Worm (Caenorhabditis elegans) whole organism, midembryonic: ENCODE data around the gene F20B6.10.
"Not testable (repeated sequence)": the region's sequence is repeated elsewhere in the genome, so short reads cannot be mapped to it uniquely, and the experiment has no call there.

Experiments used
- T22C8.4 ChIP-seq: fragments of 200-800 bp; sonication (Bioruptor generic); IDR thresholded peaks from 2 replicates; pipeline ENCODE4 v1.3.6; 2022; ENCODE audit warnings: missing genetic modification characterization, missing compliant biosample characterization
- cog-1 ChIP-seq: sonication (generic microtip); optimal IDR thresholded peaks from 2 replicates; lab custom pipeline; 2016; ENCODE audit warnings: missing genetic modification characterization, missing compliant biosample characterization
- flt-1 ChIP-seq: fragments of 200-800 bp; sonication (Bioruptor generic); IDR thresholded peaks from 2 replicates; pipeline ENCODE4 v1.3.6; 2022; ENCODE audit warnings: missing genetic modification characterization, missing compliant biosample characterization
- klf-2 ChIP-seq: fragments of 200-800 bp; sonication (Bioruptor generic); conservative IDR thresholded peaks from 2 replicates; pipeline ENCODE4 v1.3.6; 2022; ENCODE audit warnings: missing genetic modification reagents, missing genetic modification characterization, missing compliant biosample characterization
- med-1 ChIP-seq: sonication (generic microtip); optimal IDR thresholded peaks from 2 replicates; lab custom pipeline; 2017; ENCODE audit warnings: missing genetic modification characterization, mild to moderate bottlenecking, missing compliant biosample characterization, antibody characterized with exemption, missing genetic modification reagents; ENCODE audit not compliant: insufficient read depth
- ref-1 ChIP-seq: fragments of 200-800 bp; sonication (Bioruptor generic); conservative IDR thresholded peaks from 2 replicates; pipeline ENCODE4 v1.3.6; 2022; ENCODE audit warnings: missing genetic modification reagents, missing genetic modification characterization, missing compliant biosample characterization
- tab-1 ChIP-seq: fragments of 200-800 bp; sonication (Bioruptor generic); IDR thresholded peaks from 2 replicates; pipeline ENCODE4 v1.3.6; 2022; ENCODE audit warnings: missing genetic modification characterization, missing compliant biosample characterization
- ztf-23 ChIP-seq: fragments of 200-800 bp; sonication (Bioruptor generic); IDR thresholded peaks from 2 replicates; pipeline ENCODE4 v1.3.6; 2022; ENCODE audit warnings: missing genetic modification reagents, missing genetic modification characterization, missing compliant biosample characterization
- ztf-29 ChIP-seq: fragments of 200-800 bp; sonication (Bioruptor generic); IDR thresholded peaks from 2 replicates; pipeline ENCODE4 v1.3.6; 2022; ENCODE audit warnings: missing genetic modification reagents, missing genetic modification characterization, missing compliant biosample characterization

F20B6.10 gene

DNA sequence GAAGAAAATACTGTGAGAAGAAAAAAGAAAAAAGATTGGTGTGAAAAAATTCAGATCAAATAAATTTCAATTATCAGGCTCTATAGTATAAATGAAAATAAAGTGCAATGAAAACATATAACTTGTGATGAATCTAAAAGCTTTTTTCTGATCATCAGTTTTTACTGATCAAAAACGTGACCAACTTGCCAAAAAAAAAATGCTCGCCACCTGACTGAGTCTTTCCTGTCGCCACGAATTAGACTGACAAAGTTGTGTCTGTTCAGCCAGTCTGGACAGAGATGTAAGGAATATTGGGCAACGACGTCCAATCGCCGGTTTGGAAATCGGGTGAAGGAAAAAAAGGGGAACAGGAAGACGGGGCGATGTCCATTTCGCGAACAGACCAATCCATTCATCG, 2.5 kb upstream of the F20B6.10 start:
- TF ChIP-seq flt-1 (GFP tag; lab: Robert Waterston, UW) (no peak), cog-1 (tag; lab: Kevin White, UChicago) (no peak), tab-1 (GFP tag; lab: Robert Waterston, UW) (no peak), ztf-23 (GFP tag; lab: Robert Waterston, UW) (no peak), T22C8.4 (no peak), ztf-29 (GFP tag; lab: Robert Waterston, UW) (no peak), ref-1 (GFP tag; lab: Robert Waterston, UW) (no peak), med-1 (no peak), klf-2 (GFP tag; lab: Robert Waterston, UW) (no peak)

DNA sequence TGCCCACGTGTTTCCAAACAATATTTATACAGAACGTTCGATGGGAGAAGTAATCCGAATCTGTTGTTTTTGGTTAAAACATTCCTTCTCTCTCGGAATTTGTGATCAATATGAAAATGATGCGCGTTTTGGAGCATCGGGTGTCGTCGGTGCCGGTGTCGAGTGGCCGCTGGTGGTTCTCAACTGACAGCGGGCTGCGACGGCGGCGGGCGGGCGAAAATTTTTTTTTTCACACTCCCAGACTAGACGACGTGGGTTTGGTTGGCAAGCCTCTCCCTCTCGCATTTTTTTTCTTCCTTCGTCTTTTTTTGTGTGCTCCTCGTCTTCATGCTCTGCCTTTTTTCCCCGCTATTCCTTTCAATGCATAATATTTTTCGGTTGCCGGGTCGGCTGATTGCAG, 1.2 kb upstream of the F20B6.10 start, which contains the start of gene W01H2.2:
Gene W01H2.2, minus strand, starts transcription at position 285 of the 400 bp plus-strand sequence.
- TF ChIP-seq ref-1 (GFP tag; lab: Robert Waterston, UW): no peak
- TF ChIP-seq ztf-23 (GFP tag; lab: Robert Waterston, UW): no peak
- TF ChIP-seq tab-1 (GFP tag; lab: Robert Waterston, UW): no peak
- no peak for TF ChIP-seq T22C8.4
- no peak for TF ChIP-seq med-1
- TF ChIP-seq ztf-29 (GFP tag; lab: Robert Waterston, UW): no peak
- TF ChIP-seq klf-2 (GFP tag; lab: Robert Waterston, UW): no peak
- TF ChIP-seq flt-1 (GFP tag; lab: Robert Waterston, UW): no peak
- no peak for TF ChIP-seq cog-1 (tag; lab: Kevin White, UChicago)

DNA sequence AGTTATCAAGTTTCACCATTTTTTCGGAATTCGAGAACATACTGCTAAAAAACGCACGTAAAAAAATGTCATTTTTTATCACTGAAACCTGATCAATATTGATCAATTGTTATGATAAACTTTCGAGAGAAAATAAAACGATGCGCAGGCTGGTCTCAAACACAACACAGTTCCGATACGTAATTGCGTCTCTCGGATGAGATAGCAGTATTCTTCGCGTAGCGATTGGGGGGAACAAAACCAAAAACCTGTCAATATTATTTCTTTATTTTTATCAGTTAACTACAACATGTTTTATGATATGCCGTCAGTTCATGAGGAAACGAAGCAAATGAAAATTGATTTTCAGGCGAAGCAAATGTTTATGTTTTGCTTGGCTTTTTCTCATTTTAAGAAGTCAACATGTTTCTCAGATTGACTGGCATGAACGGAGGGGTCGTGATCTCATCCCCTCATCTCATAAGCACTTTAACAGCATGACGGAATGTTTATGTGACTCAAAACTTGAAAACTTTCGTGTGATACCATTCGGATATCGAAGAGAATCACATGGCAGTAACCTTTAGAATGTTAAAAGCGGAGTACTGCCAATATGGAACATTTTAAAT, 1.4 kb downstream of the F20B6.10 start:
- TF ChIP-seq ztf-23 (GFP tag; lab: Robert Waterston, UW) (no peak), cog-1 (tag; lab: Kevin White, UChicago) (no peak), med-1 (no peak), flt-1 (GFP tag; lab: Robert Waterston, UW) (no peak), klf-2 (GFP tag; lab: Robert Waterston, UW) (no peak), ztf-29 (GFP tag; lab: Robert Waterston, UW) (no peak), tab-1 (GFP tag; lab: Robert Waterston, UW) (no peak), T22C8.4 (no peak), ref-1 (GFP tag; lab: Robert Waterston, UW) (no peak)

DNA sequence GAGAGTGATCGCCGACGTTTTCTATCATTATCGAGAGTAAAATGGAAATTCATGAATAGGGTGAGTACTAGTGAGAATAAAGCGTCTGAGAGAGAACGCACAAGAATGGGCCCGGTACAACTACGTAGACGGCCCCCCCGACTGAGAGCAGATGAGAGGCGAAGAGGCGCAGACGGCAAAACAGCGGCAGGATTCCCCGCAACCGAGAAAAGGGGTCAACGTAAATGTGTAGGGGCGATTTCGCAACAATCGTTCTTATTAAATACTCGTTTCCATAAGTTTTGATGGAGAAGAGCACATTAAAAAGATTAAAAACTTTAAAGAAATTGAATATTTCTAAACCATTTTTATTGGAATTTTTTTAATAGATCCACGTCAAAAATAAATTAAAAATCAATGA, 2.4 kb downstream of the F20B6.10 start:
- TF ChIP-seq flt-1 (GFP tag; lab: Robert Waterston, UW) (no peak), med-1 (no peak), T22C8.4 (no peak), cog-1 (tag; lab: Kevin White, UChicago) (peak; percentile 21), tab-1 (GFP tag; lab: Robert Waterston, UW) (no peak)

DNA sequence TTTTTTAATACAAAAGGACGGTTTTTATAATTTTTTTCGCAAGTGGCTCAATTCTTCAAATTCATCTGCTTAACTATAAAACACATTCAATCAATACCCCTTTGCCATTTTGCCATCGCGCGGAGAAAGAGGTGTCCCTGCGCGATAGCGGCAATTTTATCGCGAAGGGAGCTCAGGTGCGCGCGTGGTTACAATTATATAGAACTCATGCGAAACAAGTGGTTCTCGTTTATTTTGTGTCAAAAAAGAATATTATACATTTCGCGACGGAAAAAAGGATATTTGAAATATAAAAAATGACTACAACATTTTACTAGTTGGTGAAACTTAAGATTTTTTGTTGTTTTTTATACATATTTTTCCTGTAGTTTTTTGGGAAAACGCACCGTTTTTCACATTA, 7.9 kb downstream of the F20B6.10 start:
- TF ChIP-seq ref-1 (GFP tag; lab: Robert Waterston, UW) (no peak), ztf-23 (GFP tag; lab: Robert Waterston, UW) (peak; percentile 92), T22C8.4 (peak; percentile 100), cog-1 (tag; lab: Kevin White, UChicago) (peak; percentile 99), flt-1 (GFP tag; lab: Robert Waterston, UW) (peak; percentile 91), tab-1 (GFP tag; lab: Robert Waterston, UW) (peak; percentile 73; the same call in 1 of the 2 replicates), med-1 (peak; percentile 76), klf-2 (GFP tag; lab: Robert Waterston, UW) (peak; percentile 76), ztf-29 (GFP tag; lab: Robert Waterston, UW) (peak; percentile 53; the same call in 1 of the 2 replicates)

DNA sequence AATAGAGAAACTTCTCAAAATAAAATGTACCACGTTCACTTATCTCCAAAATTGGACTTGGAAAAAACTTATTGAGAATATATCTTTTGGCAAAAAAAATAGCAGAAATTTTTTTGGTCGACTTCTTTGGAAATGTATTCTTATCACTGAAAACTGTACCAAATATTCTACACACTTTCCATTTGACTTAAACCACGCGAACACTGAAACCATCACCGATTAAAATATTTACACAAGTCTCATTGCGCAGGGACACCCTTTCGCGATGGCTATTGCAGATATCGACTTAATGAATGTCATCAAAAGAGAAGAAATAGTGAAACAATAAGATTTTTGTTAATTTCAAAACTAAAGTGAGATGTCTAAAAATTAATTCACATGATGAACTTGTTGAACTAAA, 8.5 kb downstream of the F20B6.10 start:
- TF ChIP-seq ref-1 (GFP tag; lab: Robert Waterston, UW): no peak
- TF ChIP-seq klf-2 (GFP tag; lab: Robert Waterston, UW): no peak
- TF ChIP-seq ztf-29 (GFP tag; lab: Robert Waterston, UW): no peak
- no peak for TF ChIP-seq ztf-23 (GFP tag; lab: Robert Waterston, UW)
- TF ChIP-seq cog-1 (tag; lab: Kevin White, UChicago): no peak
- no peak for TF ChIP-seq tab-1 (GFP tag; lab: Robert Waterston, UW)

DNA sequence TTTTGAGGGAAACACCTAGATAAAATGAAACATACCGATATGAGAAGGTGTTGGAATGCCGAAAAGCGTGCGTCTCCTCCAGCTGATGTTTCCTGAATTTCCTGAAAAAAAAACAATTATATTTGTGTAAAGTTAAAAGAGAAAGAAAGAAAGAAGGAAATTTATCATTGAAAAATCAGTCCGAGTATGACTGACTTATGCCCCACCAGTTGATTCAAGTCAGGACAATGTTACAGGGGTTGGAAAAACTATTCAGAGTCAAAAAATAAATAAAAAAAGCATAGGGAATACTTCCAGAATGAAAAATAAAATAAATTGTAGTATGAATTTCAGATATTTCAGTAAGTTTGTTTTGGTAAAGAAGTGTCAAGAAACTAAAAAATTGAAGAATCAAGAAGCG, 9.6 kb downstream of the F20B6.10 start, which contains the start of gene F20B6.9:
Gene F20B6.9, minus strand, starts transcription at position 101 of the 400 bp plus-strand sequence.
- not testable (repeated sequence) for TF ChIP-seq ztf-23 (GFP tag; lab: Robert Waterston, UW); ztf-29 (GFP tag; lab: Robert Waterston, UW); cog-1 (tag; lab: Kevin White, UChicago)

DNA sequence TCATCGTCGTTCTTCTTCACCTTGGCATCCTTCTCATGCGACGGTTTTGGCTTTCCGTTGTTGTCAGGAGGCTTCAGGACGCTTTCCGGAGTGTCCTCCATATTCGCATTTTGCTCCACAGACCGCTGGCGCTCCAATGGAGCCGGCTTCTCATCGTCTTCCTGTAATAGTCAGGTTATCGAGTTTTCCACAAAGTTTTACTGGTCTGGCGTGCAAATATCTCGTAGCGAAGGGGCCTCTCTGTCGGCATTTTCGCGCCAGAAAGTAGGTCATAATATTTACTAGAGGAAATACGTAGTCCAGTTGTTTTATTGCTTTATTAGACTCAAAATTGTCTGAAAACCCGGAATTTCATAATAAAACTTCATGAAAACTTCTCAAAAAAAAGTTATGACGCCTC, 14.9 kb downstream of the F20B6.10 start, which contains the start of gene F20B6.6:
Gene F20B6.6, minus strand, starts transcription at position 101 of the 400 bp plus-strand sequence.
- not testable (repeated sequence) for TF ChIP-seq ztf-29, tab-1, flt-1 (GFP tag; lab: Robert Waterston, UW)

DNA sequence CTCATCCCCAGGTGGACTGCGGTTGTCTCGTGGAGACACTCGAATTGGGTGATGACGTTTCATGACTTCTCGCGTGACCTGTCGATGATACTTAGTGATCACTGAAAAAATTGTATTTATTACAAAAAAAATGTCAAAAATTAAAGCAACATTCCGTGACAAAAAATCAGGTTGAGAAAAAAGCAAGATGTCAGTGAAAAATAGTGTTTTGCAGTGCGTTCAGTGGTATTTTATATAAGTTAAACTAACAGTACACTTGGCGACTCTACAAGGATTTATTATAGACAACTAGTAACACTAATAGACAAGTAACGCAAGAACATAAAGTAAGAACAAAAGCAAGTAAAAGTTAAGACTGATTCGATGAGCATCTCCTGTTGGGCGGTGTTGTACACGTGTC, 17.2 kb downstream of the F20B6.10 start, which contains the start of gene F20B6.5:
Gene F20B6.5, minus strand, starts transcription at position 101 of the 400 bp plus-strand sequence.
- TF ChIP-seq ref-1 (GFP tag; lab: Robert Waterston, UW); med-1; tab-1 (GFP tag; lab: Robert Waterston, UW): not testable (repeated sequence)

DNA sequence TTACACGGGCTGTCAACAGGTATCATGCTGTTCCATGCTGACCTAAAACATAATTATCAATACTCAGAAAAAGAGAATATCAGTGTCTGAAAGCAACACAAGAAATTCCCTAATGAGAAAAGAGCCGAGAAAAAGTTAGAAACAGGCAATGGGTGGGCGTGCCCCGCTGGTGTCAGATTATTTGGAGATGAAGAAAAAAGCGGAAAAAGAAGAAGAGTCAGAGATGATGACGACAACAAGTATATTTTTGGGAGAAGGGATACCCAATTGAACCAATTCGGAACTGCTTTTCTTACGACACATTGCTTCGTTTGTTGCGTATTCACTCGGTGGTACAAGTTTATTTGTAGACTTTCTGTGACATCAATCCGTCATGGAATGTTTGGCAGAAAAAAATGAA, 20.6 kb downstream of the F20B6.10 start, which contains the start of gene F20B6.4:
Gene F20B6.4, minus strand, starts transcription at position 101 of the 400 bp plus-strand sequence.
- TF ChIP-seq flt-1 (GFP tag; lab: Robert Waterston, UW) (no peak), ztf-29 (GFP tag; lab: Robert Waterston, UW) (no peak), med-1 (no peak), T22C8.4 (no peak), klf-2 (GFP tag; lab: Robert Waterston, UW) (no peak), cog-1 (tag; lab: Kevin White, UChicago) (no peak), ref-1 (GFP tag; lab: Robert Waterston, UW) (no peak), tab-1 (GFP tag; lab: Robert Waterston, UW) (no peak), ztf-23 (GFP tag; lab: Robert Waterston, UW) (no peak)
